Worm (Caenorhabditis elegans) whole organism, late embryonic: Measurements from ENCODE around the gene mrps-5.

Source experiments
- F13H6.1 ChIP-seq: sonication (generic microtip); optimal IDR thresholded peaks from 2 replicates; lab custom pipeline; 2016; ENCODE audit warnings: missing genetic modification characterization, missing compliant biosample characterization
- K02D7.2 ChIP-seq: sonication (generic microtip); optimal IDR thresholded peaks from 2 replicates; lab custom pipeline; 2017; ENCODE audit warnings: mild to moderate bottlenecking, missing genetic modification characterization, missing compliant biosample characterization
- ahr-1 ChIP-seq: sonication (generic microtip); optimal IDR thresholded peaks from 2 replicates; lab custom pipeline; 2016; ENCODE audit warnings: missing genetic modification characterization, missing compliant biosample characterization
- ceh-9 ChIP-seq: sonication (generic microtip); optimal IDR thresholded peaks from 2 replicates; lab custom pipeline; 2016; ENCODE audit warnings: mild to moderate bottlenecking, missing genetic modification characterization, inconsistent platforms, missing compliant biosample characterization
- ref-2 ChIP-seq: sonication (generic microtip); optimal IDR thresholded peaks from 2 replicates; lab custom pipeline; 2016; ENCODE audit warnings: missing genetic modification characterization, missing compliant biosample characterization
- sdc-2 ChIP-seq: sonication (generic microtip); optimal IDR thresholded peaks from 2 replicates; lab custom pipeline; 2016; ENCODE audit warnings: missing genotype, missing genetic modification characterization, missing compliant biosample characterization
- sox-4 ChIP-seq: sonication (generic microtip); optimal IDR thresholded peaks from 2 replicates; lab custom pipeline; 2017; ENCODE audit warnings: mild to moderate bottlenecking, missing genetic modification characterization, inconsistent platforms, missing compliant biosample characterization
- unc-42 ChIP-seq: sonication (generic microtip); optimal IDR thresholded peaks from 2 replicates; lab custom pipeline; 2016; ENCODE audit warnings: missing genotype, missing genetic modification characterization, missing compliant biosample characterization
- unc-86 ChIP-seq: sonication (generic microtip); optimal IDR thresholded peaks from 2 replicates; lab custom pipeline; 2016; ENCODE audit warnings: missing genetic modification characterization, missing compliant biosample characterization

ce11 chrV:12553286-12553725, 10.0 kb upstream of the mrps-5 start:
- TF ChIP-seq ref-2 (no peak), unc-86 (tag; lab: Kevin White, UChicago) (no peak), unc-42 (tag; lab: Kevin White, UChicago) (no peak), sox-4 (tag; lab: Kevin White, UChicago) (no peak), K02D7.2 (tag; lab: Kevin White, UChicago) (no peak), F13H6.1 (tag; lab: Kevin White, UChicago) (no peak), ahr-1 (tag; lab: Kevin White, UChicago) (no peak), sdc-2 (tag; lab: Kevin White, UChicago) (no peak), ceh-9 (tag; lab: Kevin White, UChicago) (no peak)
